Fruit fly (Drosophila melanogaster) whole organism, adult: ENCODE data around the gene scrib.

Experiments used
- CG11617 ChIP-seq: fragments of 200-800 bp; sonication (Bioruptor generic); optimal IDR thresholded peaks from 2 replicates; lab custom pipeline; 2017; ENCODE audit warnings: mild to moderate bottlenecking, missing biosample characterization, missing genetic modification reagents, missing genetic modification characterization
- CG12768 ChIP-seq: fragments of 200-800 bp; sonication (Bioruptor generic); optimal IDR thresholded peaks from 2 replicates; lab custom pipeline; 2017; ENCODE audit warnings: missing biosample characterization, missing genetic modification characterization, mild to moderate bottlenecking, moderate library complexity, missing genetic modification reagents
- CG14711 ChIP-seq: fragments of 200-800 bp; sonication (Bioruptor generic); optimal IDR thresholded peaks from 2 replicates; lab custom pipeline; 2018; ENCODE audit warnings: missing biosample characterization, mild to moderate bottlenecking, missing genetic modification characterization, moderate library complexity
- CG1620 ChIP-seq: fragments of 200-800 bp; sonication (Bioruptor generic); optimal IDR thresholded peaks from 2 replicates; lab custom pipeline; 2016; ENCODE audit warnings: missing biosample characterization, missing genetic modification characterization
- CG33017 ChIP-seq: fragments of 200-800 bp; sonication (Bioruptor generic); optimal IDR thresholded peaks from 2 replicates; lab custom pipeline; 2018; ENCODE audit warnings: missing biosample characterization, mild to moderate bottlenecking, missing genetic modification characterization, moderate library complexity
- CG5204 ChIP-seq: fragments of 200-800 bp; sonication (Bioruptor generic); optimal IDR thresholded peaks from 2 replicates; lab custom pipeline; 2016; ENCODE audit warnings: missing biosample characterization, missing genetic modification characterization
- CG7045 ChIP-seq: fragments of 200-800 bp; sonication (Bioruptor generic); optimal IDR thresholded peaks from 2 replicates; lab custom pipeline; 2017; ENCODE audit warnings: missing biosample characterization, mild to moderate bottlenecking, missing genetic modification characterization
- CG7101 ChIP-seq: fragments of 200-800 bp; sonication (Bioruptor generic); optimal IDR thresholded peaks from 2 replicates; lab custom pipeline; 2018; ENCODE audit warnings: missing biosample characterization, mild to moderate bottlenecking, missing genetic modification characterization, moderate library complexity
- Clk ChIP-seq: fragments of 200-800 bp; sonication (Bioruptor generic); optimal IDR thresholded peaks from 2 replicates; lab custom pipeline; 2017; ENCODE audit warnings: missing biosample characterization, missing genetic modification characterization
- Crg-1 ChIP-seq: fragments of 200-800 bp; sonication (Bioruptor generic); optimal IDR thresholded peaks from 2 replicates; lab custom pipeline; 2016; ENCODE audit warnings: missing biosample characterization, missing genetic modification characterization
- Hr96 ChIP-seq: fragments of 200-800 bp; sonication (Bioruptor generic); optimal IDR thresholded peaks from 2 replicates; lab custom pipeline; 2016; ENCODE audit warnings: missing biosample characterization, missing genetic modification characterization
- Mnt ChIP-seq: fragments of 200-800 bp; sonication (Bioruptor generic); optimal IDR thresholded peaks from 2 replicates; lab custom pipeline; 2016; ENCODE audit warnings: missing biosample characterization, mild to moderate bottlenecking, missing genetic modification characterization
- bab1 ChIP-seq: fragments of 200-800 bp; sonication (Bioruptor generic); optimal IDR thresholded peaks from 3 replicates; lab custom pipeline; 2019; ENCODE audit warnings: missing biosample characterization, mild to moderate bottlenecking, missing genetic modification characterization, moderate library complexity
- cic ChIP-seq: fragments of 200-800 bp; sonication (Bioruptor generic); optimal IDR thresholded peaks from 2 replicates; lab custom pipeline; 2017; ENCODE audit warnings: missing biosample characterization, mild to moderate bottlenecking, missing genetic modification characterization, moderate library complexity
- cnc ChIP-seq, 2 experiments: fragments of >200 bp; optimal IDR thresholded peaks; 2 replicates each; lab custom pipeline; 2017
- kay ChIP-seq: fragments of 200-800 bp; sonication (Bioruptor generic); peaks from one replicate; lab custom pipeline; 2016; ENCODE audit warnings: missing biosample characterization, missing genetic modification characterization, borderline replicate concordance
- ovo ChIP-seq: fragments of 200-800 bp; sonication (Bioruptor generic); optimal IDR thresholded peaks from 2 replicates; lab custom pipeline; 2016; ENCODE audit warnings: missing biosample characterization, missing genetic modification characterization
- pad ChIP-seq: fragments of 200-800 bp; sonication (Bioruptor generic); optimal IDR thresholded peaks from 3 replicates; lab custom pipeline; 2017; ENCODE audit warnings: missing biosample characterization, missing genetic modification characterization, mild to moderate bottlenecking, moderate library complexity, missing genetic modification reagents
- tj ChIP-seq: fragments of 200-800 bp; sonication (Bioruptor generic); optimal IDR thresholded peaks from 3 replicates; lab custom pipeline; 2017; ENCODE audit warnings: missing biosample characterization, mild to moderate bottlenecking, missing genetic modification characterization, moderate library complexity
- toe ChIP-seq: fragments of 200-800 bp; sonication (Bioruptor generic); optimal IDR thresholded peaks from 2 replicates; lab custom pipeline; 2016; ENCODE audit warnings: missing biosample characterization, missing genetic modification characterization

scrib gene

DNA sequence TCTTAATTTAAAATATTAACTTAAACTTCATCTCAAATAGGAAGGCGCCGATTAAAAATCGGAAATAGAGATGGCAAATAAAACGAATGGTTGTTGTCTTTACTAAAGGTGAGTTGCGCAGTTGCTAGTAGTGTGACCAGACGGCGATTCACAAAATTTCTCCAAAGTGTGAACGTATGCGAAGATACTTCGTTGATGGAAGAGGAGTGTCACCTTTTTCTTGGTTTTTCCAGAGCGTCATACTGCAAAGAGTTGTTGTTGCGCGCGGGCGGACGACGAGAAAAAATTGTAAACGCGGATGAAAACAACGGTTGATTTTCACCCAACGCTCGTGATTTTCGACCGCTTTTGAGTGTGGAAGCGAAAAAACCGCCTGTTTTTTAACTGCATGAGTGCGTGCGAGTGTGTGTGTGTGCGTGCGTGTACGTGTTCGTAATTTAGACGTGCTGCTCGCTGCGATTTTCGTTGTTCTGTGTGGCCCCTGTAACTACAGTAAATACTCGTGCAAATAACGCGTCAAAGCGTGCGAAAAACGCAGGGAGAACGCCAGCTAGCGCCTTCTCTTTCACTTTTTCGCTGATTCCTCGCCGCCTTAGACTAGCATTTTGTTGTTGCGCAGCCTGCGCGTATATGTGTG is at the start of gene scrib:
Gene scrib (plus strand): TSS at position 241 of the 637 bp plus-strand sequence.
- TF ChIP-seq Hr96 (GFP tag; lab: Kevin White, UChicago), result no peak
- peak; percentile 39 for TF ChIP-seq CG7101 (tag; lab: Kevin White, UChicago)
- TF ChIP-seq CG7045 (GFP tag; lab: Kevin White, UChicago), result peak; percentile 14
- peak; percentile 59 for TF ChIP-seq tj
- no peak for TF ChIP-seq toe (GFP tag; lab: Kevin White, UChicago)
- peak; percentile 45 for TF ChIP-seq bab1 (GFP tag; lab: Kevin White, UChicago)
- TF ChIP-seq Mnt (GFP tag; lab: Kevin White, UChicago), result peak; percentile 51
- TF ChIP-seq CG12768 (GFP tag; lab: Kevin White, UChicago), result no peak
- TF ChIP-seq CG1620, result peak; percentile 19
- TF ChIP-seq CG33017, result no peak
- no peak for TF ChIP-seq CG11617
- TF ChIP-seq kay (GFP tag; lab: Kevin White, UChicago), result no peak
- TF ChIP-seq cic (GFP tag; lab: Kevin White, UChicago), result peak; percentile 34
- peak; percentile 8 for TF ChIP-seq CG14711 (tag; lab: Kevin White, UChicago)
- TF ChIP-seq CG5204, result no peak
- TF ChIP-seq ovo (GFP tag; lab: Kevin White, UChicago), result no peak
- TF ChIP-seq Crg-1 (GFP tag; lab: Kevin White, UChicago), result no peak
- TF ChIP-seq Clk (GFP tag; lab: Kevin White, UChicago), result no peak
- TF ChIP-seq cnc (optimal IDR thresholded peaks at IDR 0.05; lab: Kevin White, UChicago), result no peak
- peak; percentile 48 for TF ChIP-seq pad (GFP tag; lab: Kevin White, UChicago)

- TF ChIP-seq CG33017, result no peak
Observed at dm6 chr3R:26489456-26489855, 46.7 kb upstream of the scrib start.

DNA sequence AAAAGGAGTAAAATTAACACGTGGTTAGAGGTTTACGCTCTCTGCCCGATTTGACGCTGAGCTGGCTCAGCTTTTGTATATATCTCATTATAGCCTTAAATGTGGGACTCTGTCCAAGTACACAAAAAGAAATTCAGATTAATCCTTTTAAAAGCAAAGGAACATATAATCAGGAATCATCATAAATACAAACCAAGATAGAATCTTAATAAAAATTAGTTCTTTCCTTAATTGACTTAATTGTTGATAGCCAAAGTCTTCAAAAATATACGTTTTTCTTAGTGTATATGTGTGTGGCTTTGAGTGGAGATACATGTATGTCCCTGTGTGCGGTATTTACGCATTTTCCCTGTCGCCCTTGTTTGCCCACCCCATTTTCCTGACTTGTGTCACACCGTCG is 41.9 kb upstream of the scrib start:
- no peak for TF ChIP-seq ovo (GFP tag; lab: Kevin White, UChicago)
- TF ChIP-seq CG33017, result peak; percentile 4

- TF ChIP-seq kay (GFP tag; lab: Kevin White, UChicago) (peak; percentile 1), Clk (GFP tag; lab: Kevin White, UChicago) (no peak), CG11617 (no peak), CG14711 (tag; lab: Kevin White, UChicago) (no peak), CG1620 (no peak)
Observed at dm6 chr3R:26496356-26496755, 39.8 kb upstream of the scrib start.

- TF ChIP-seq tj (no peak), cnc (optimal IDR thresholded peaks at IDR 0.05; lab: Kevin White, UChicago) (no peak), bab1 (GFP tag; lab: Kevin White, UChicago) (no peak), CG7101 (tag; lab: Kevin White, UChicago) (no peak), kay (GFP tag; lab: Kevin White, UChicago) (no peak), toe (GFP tag; lab: Kevin White, UChicago) (no peak), Hr96 (GFP tag; lab: Kevin White, UChicago) (no peak)
Observed at dm6 chr3R:26499136-26499535, 37.0 kb upstream of the scrib start.

DNA sequence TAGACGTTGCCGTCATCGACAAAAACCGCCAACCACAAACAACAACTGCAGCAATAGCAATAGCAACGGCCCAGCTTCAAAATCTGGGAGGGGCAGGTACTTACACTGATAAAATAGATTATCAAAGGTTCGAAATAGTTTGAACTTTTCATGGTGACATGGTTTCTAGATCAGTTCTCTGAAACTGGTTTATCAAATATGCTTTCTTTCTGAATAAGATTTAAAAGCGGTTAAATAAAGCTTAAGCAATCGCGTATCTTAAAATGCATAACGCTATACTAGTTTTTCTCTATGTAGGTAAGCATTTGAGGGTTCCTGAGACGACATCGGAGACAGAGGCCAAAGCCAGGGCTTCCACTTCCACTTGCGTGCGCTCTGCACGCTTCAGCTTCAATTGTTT is 35.8 kb upstream of the scrib start:
- TF ChIP-seq ovo (GFP tag; lab: Kevin White, UChicago) (no peak), Mnt (GFP tag; lab: Kevin White, UChicago) (no peak), cnc (optimal IDR thresholded peaks at IDR 0.05; lab: Kevin White, UChicago) (no peak), CG7101 (tag; lab: Kevin White, UChicago) (no peak), cic (GFP tag; lab: Kevin White, UChicago) (no peak), CG7045 (GFP tag; lab: Kevin White, UChicago) (no peak), Crg-1 (GFP tag; lab: Kevin White, UChicago) (no peak), Hr96 (GFP tag; lab: Kevin White, UChicago) (no peak), CG14711 (tag; lab: Kevin White, UChicago) (no peak), CG5204 (no peak), pad (GFP tag; lab: Kevin White, UChicago) (no peak), kay (GFP tag; lab: Kevin White, UChicago) (no peak), tj (no peak), CG11617 (no peak), CG1620 (no peak)

DNA sequence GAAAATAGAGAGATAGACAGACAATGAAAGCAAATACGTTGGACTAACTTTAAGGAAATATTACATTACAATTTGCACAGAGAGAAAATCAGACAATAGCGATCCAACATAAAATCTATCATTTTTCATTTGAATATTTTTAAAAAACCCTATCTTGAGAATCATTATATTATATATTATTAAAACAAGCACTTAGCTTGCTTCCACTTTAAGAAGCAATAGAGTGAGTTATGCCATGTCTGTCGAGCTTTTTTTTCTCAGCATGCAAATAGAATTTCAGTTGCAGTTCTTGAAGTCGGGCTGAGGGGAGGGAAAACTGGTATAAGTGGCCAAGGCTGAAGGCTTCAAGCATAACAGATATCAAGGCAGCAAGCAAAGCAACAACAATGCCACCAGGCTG is 34.1 kb upstream of the scrib start:
- no peak for TF ChIP-seq CG14711 (tag; lab: Kevin White, UChicago)
- TF ChIP-seq tj, result no peak
- TF ChIP-seq toe (GFP tag; lab: Kevin White, UChicago), result no peak
- no peak for TF ChIP-seq CG7045 (GFP tag; lab: Kevin White, UChicago)
- no peak for TF ChIP-seq Crg-1 (GFP tag; lab: Kevin White, UChicago)
- TF ChIP-seq Clk (GFP tag; lab: Kevin White, UChicago), result no peak
